Fruit fly (Drosophila melanogaster) whole organism, embryonic: Measurements from ENCODE around the gene Hip14.

Source experiments
- Adf1 ChIP-seq: fragments of 200-800 bp; sonication (Bioruptor generic); IDR thresholded peaks from 2 replicates; pipeline ENCODE4 v1.3.6; 2022; ENCODE audit warnings: missing biosample characterization, missing genetic modification characterization
- BEAF-32 ChIP-seq: fragments of 200-800 bp; sonication (Bioruptor generic); optimal IDR thresholded peaks from 3 replicates; lab custom pipeline; 2017; ENCODE audit warnings: missing biosample characterization, missing genetic modification characterization, mild to moderate bottlenecking, moderate library complexity, missing genetic modification reagents
- CG10274 ChIP-seq: fragments of 200-800 bp; sonication (Bioruptor generic); optimal IDR thresholded peaks from 3 replicates; lab custom pipeline; 2017; ENCODE audit warnings: missing biosample characterization, mild to moderate bottlenecking, missing genetic modification characterization
- CG12071 ChIP-seq: fragments of 200-800 bp; sonication (Bioruptor generic); optimal IDR thresholded peaks from 3 replicates; lab custom pipeline; 2018; ENCODE audit warnings: missing biosample characterization, mild to moderate bottlenecking, missing genetic modification characterization
- CG1603 ChIP-seq: fragments of 200-800 bp; sonication (Bioruptor generic); optimal IDR thresholded peaks from 2 replicates; lab custom pipeline; 2019; ENCODE audit warnings: missing biosample characterization, mild to moderate bottlenecking, missing genetic modification characterization, moderate library complexity
- CG16779 ChIP-seq: fragments of 200-800 bp; sonication (Bioruptor generic); IDR thresholded peaks from 2 replicates; pipeline ENCODE4 v1.3.6; 2022; ENCODE audit warnings: missing biosample characterization, missing genetic modification characterization
- CG16815 ChIP-seq: fragments of 200-800 bp; sonication (Bioruptor generic); optimal IDR thresholded peaks from 3 replicates; lab custom pipeline; 2017; ENCODE audit warnings: missing biosample characterization, mild to moderate bottlenecking, missing genetic modification characterization
- CG2116 ChIP-seq: fragments of 200-800 bp; sonication (Bioruptor generic); optimal IDR thresholded peaks from 3 replicates; lab custom pipeline; 2018; ENCODE audit warnings: missing biosample characterization, mild to moderate bottlenecking, missing genetic modification characterization
- CG4328 ChIP-seq: fragments of 200-800 bp; sonication (Bioruptor generic); optimal IDR thresholded peaks from 3 replicates; lab custom pipeline; 2017; ENCODE audit warnings: missing biosample characterization, missing genetic modification reagents, missing genetic modification characterization
- CG6272 ChIP-seq: fragments of 200-800 bp; sonication (Bioruptor generic); IDR thresholded peaks from 2 replicates; pipeline ENCODE4 v1.3.6; 2022; ENCODE audit warnings: missing biosample characterization, missing genetic modification characterization
- CG7928 ChIP-seq: fragments of 200-800 bp; sonication (Bioruptor generic); optimal IDR thresholded peaks from 2 replicates; lab custom pipeline; 2017; ENCODE audit warnings: missing biosample characterization, mild to moderate bottlenecking, missing genetic modification characterization
- CG7963 ChIP-seq: fragments of 200-800 bp; sonication (Bioruptor generic); IDR thresholded peaks from 3 replicates; pipeline ENCODE4 v1.3.6; 2022; ENCODE audit warnings: missing biosample characterization, missing genetic modification characterization; ENCODE audit not compliant: partially characterized antibody
- CoRest ChIP-seq: fragments of 200-800 bp; sonication (Bioruptor generic); optimal IDR thresholded peaks from 3 replicates; lab custom pipeline; 2018; ENCODE audit warnings: missing biosample characterization, mild to moderate bottlenecking, missing genetic modification characterization, moderate library complexity
- Dbx ChIP-seq: fragments of 200-800 bp; sonication (Bioruptor generic); IDR thresholded peaks from 3 replicates; pipeline ENCODE4 v1.3.6; 2022; ENCODE audit warnings: missing biosample characterization, missing genetic modification characterization
- Dfd ChIP-seq, 2 experiments: fragments of >200 bp; optimal IDR thresholded peaks; 2 replicates each; lab custom pipeline; 2017; ENCODE audit warnings: missing biosample characterization in 2 of 2, missing genetic modification characterization in 2 of 2
- Doc3 ChIP-seq: fragments of 200-800 bp; sonication (Bioruptor generic); IDR thresholded peaks from 3 replicates; pipeline ENCODE4 v1.3.6; 2022; ENCODE audit warnings: missing biosample characterization, missing genetic modification characterization; ENCODE audit not compliant: partially characterized antibody
- Ets97D ChIP-seq: fragments of 200-800 bp; sonication (Bioruptor generic); optimal IDR thresholded peaks from 3 replicates; lab custom pipeline; 2016; ENCODE audit warnings: missing biosample characterization, missing genetic modification characterization
- HHEX ChIP-seq: fragments of 200-800 bp; sonication (Bioruptor generic); optimal IDR thresholded peaks from 3 replicates; lab custom pipeline; 2017; ENCODE audit warnings: missing biosample characterization, mild to moderate bottlenecking, missing genetic modification characterization, missing genetic modification reagents
- Hand ChIP-seq: fragments of 200-800 bp; sonication (Bioruptor generic); optimal IDR thresholded peaks from 2 replicates; lab custom pipeline; 2017; ENCODE audit warnings: mild to moderate bottlenecking, missing biosample characterization, missing genetic modification reagents, missing genetic modification characterization
- Hr39 ChIP-seq: fragments of >200 bp; optimal IDR thresholded peaks from 2 replicates; lab custom pipeline; 2017
- Kr ChIP-seq: fragments of 200-800 bp; sonication (Bioruptor generic); optimal IDR thresholded peaks from 2 replicates; lab custom pipeline; 2017; ENCODE audit warnings: missing biosample characterization, mild to moderate bottlenecking, missing genetic modification characterization
- Mes4 ChIP-seq: fragments of 200-800 bp; sonication (Bioruptor generic); optimal IDR thresholded peaks from 2 replicates; lab custom pipeline; 2016; ENCODE audit warnings: missing biosample characterization, missing genetic modification characterization
- Spps ChIP-seq: fragments of 200-800 bp; sonication (Bioruptor generic); optimal IDR thresholded peaks from 2 replicates; lab custom pipeline; 2018; ENCODE audit warnings: missing biosample characterization, mild to moderate bottlenecking, missing genetic modification characterization
- Ssrp ChIP-seq: fragments of 200-800 bp; sonication (Bioruptor generic); optimal IDR thresholded peaks from 2 replicates; lab custom pipeline; 2018; ENCODE audit warnings: missing biosample characterization, mild to moderate bottlenecking, missing genetic modification characterization, moderate library complexity
- Xbp1 ChIP-seq: fragments of 200-800 bp; sonication (Bioruptor generic); optimal IDR thresholded peaks from 3 replicates; lab custom pipeline; 2016; ENCODE audit warnings: missing biosample characterization, mild to moderate bottlenecking, missing genetic modification characterization
- bsh ChIP-seq, 2 experiments: fragments of 200-800 bp; sonication (Bioruptor generic); optimal IDR thresholded peaks; 2 replicates each; lab custom pipeline; 2017 to 2018; ENCODE audit warnings: mild to moderate bottlenecking in 2 of 2, missing biosample characterization in 2 of 2, missing genetic modification characterization in 2 of 2, moderate library complexity in 1 of 2
- btn ChIP-seq: fragments of 200-800 bp; sonication (Bioruptor generic); optimal IDR thresholded peaks from 2 replicates; lab custom pipeline; 2016; ENCODE audit warnings: missing biosample characterization, missing genetic modification characterization
- cas ChIP-seq: fragments of 200-800 bp; sonication (Bioruptor generic); IDR thresholded peaks from 2 replicates; pipeline ENCODE4 v1.3.6; 2022; ENCODE audit warnings: missing biosample characterization, missing genetic modification characterization
- chinmo ChIP-seq: fragments of 200-800 bp; sonication (Bioruptor generic); IDR thresholded peaks from 4 replicates; pipeline ENCODE4 v1.3.6; 2022; ENCODE audit warnings: missing biosample characterization, missing genetic modification characterization; ENCODE audit not compliant: partially characterized antibody
- fd3F ChIP-seq: fragments of 200-800 bp; sonication (Bioruptor generic); optimal IDR thresholded peaks from 2 replicates; lab custom pipeline; 2018; ENCODE audit warnings: missing biosample characterization, mild to moderate bottlenecking, missing genetic modification characterization, moderate library complexity
- fd96Cb ChIP-seq: fragments of 200-800 bp; sonication (Bioruptor generic); optimal IDR thresholded peaks from 2 replicates; lab custom pipeline; 2018; ENCODE audit warnings: missing biosample characterization, mild to moderate bottlenecking, missing genetic modification characterization, moderate library complexity
- ftz-f1 ChIP-seq: fragments of 200-800 bp; sonication (Bioruptor generic); optimal IDR thresholded peaks from 2 replicates; lab custom pipeline; 2016; ENCODE audit warnings: missing biosample characterization, missing genetic modification characterization
- gsb-n ChIP-seq: fragments of 200-800 bp; sonication (Bioruptor generic); optimal IDR thresholded peaks from 3 replicates; lab custom pipeline; 2018; ENCODE audit warnings: missing biosample characterization, mild to moderate bottlenecking, missing genetic modification characterization
- kni ChIP-seq: fragments of 200-800 bp; sonication (Bioruptor generic); optimal IDR thresholded peaks from 3 replicates; lab custom pipeline; 2017; ENCODE audit warnings: mild to moderate bottlenecking, missing biosample characterization, missing genetic modification reagents, missing genetic modification characterization
- knrl ChIP-seq: fragments of 200-800 bp; sonication (Bioruptor generic); IDR thresholded peaks from 3 replicates; pipeline ENCODE4 v1.3.6; 2022; ENCODE audit warnings: missing biosample characterization, missing genetic modification characterization; ENCODE audit not compliant: partially characterized antibody
- mld ChIP-seq: fragments of 200-800 bp; sonication (Bioruptor generic); IDR thresholded peaks from 3 replicates; pipeline ENCODE4 v1.3.6; 2022; ENCODE audit warnings: missing biosample characterization, missing genetic modification characterization; ENCODE audit not compliant: partially characterized antibody
- pb ChIP-seq: fragments of 200-800 bp; sonication (Bioruptor generic); optimal IDR thresholded peaks from 3 replicates; lab custom pipeline; 2016; ENCODE audit warnings: missing biosample characterization, missing genetic modification characterization
- pho ChIP-seq: fragments of 200-800 bp; sonication (Bioruptor generic); optimal IDR thresholded peaks from 2 replicates; lab custom pipeline; 2016; ENCODE audit warnings: missing biosample characterization, missing genetic modification characterization
- ranshi ChIP-seq: fragments of 200-800 bp; sonication (Bioruptor generic); IDR thresholded peaks from 2 replicates; pipeline ENCODE4 v1.3.6; 2022; ENCODE audit warnings: missing biosample characterization, missing genetic modification characterization
- run ChIP-seq: fragments of 200-800 bp; sonication (Bioruptor generic); optimal IDR thresholded peaks from 3 replicates; lab custom pipeline; 2018; ENCODE audit warnings: missing biosample characterization, mild to moderate bottlenecking, missing genetic modification characterization
- sim ChIP-seq: fragments of 200-800 bp; sonication (Bioruptor generic); IDR thresholded peaks from 2 replicates; pipeline ENCODE4 v1.3.6; 2022; ENCODE audit warnings: missing biosample characterization, missing genetic modification characterization
- sima ChIP-seq: fragments of 200-800 bp; sonication (Bioruptor generic); optimal IDR thresholded peaks from 2 replicates; lab custom pipeline; 2016; ENCODE audit warnings: missing biosample characterization, missing genetic modification characterization
- ssp ChIP-seq: fragments of 200-800 bp; sonication (Bioruptor generic); IDR thresholded peaks from 2 replicates; pipeline ENCODE4 v1.3.6; 2022; ENCODE audit warnings: missing biosample characterization, missing genetic modification characterization
- tgo ChIP-seq: fragments of 200-800 bp; sonication (Bioruptor generic); IDR thresholded peaks from 3 replicates; pipeline ENCODE4 v1.3.6; 2022; ENCODE audit warnings: missing biosample characterization, missing genetic modification characterization
- tll ChIP-seq, 2 experiments: fragments of 200-800 bp in 1 of 2; fragments of >200 bp in 1 of 2; sonication (Bioruptor generic) in 1 of 2; optimal IDR thresholded peaks; 2 replicates each; lab custom pipeline; 2017 to 2019; ENCODE audit warnings: missing biosample characterization in 2 of 2, missing genetic modification characterization in 2 of 2, mild to moderate bottlenecking in 1 of 2, moderate library complexity in 1 of 2
- toy ChIP-seq: fragments of 200-800 bp; sonication (Bioruptor generic); IDR thresholded peaks from 2 replicates; pipeline ENCODE4 v1.3.6; 2022; ENCODE audit warnings: missing biosample characterization, missing genetic modification characterization
- trem ChIP-seq: fragments of 200-800 bp; optimal IDR thresholded peaks from 3 replicates; lab custom pipeline; 2019; ENCODE audit warnings: missing biosample characterization, mild to moderate bottlenecking, missing genetic modification characterization, moderate library complexity
- vvl ChIP-seq: fragments of 200-800 bp; sonication (Bioruptor generic); IDR thresholded peaks from 2 replicates; pipeline ENCODE4 v1.3.6; 2022; ENCODE audit warnings: missing biosample characterization, missing genetic modification characterization
- wor ChIP-seq: fragments of 200-800 bp; sonication (Bioruptor generic); IDR thresholded peaks from 2 replicates; pipeline ENCODE4 v1.3.6; 2022; ENCODE audit warnings: missing biosample characterization, missing genetic modification characterization
- zf30C ChIP-seq: fragments of 200-800 bp; sonication (Bioruptor generic); optimal IDR thresholded peaks from 3 replicates; lab custom pipeline; 2018; ENCODE audit warnings: missing biosample characterization, mild to moderate bottlenecking, missing genetic modification characterization

Hip14 gene

DNA sequence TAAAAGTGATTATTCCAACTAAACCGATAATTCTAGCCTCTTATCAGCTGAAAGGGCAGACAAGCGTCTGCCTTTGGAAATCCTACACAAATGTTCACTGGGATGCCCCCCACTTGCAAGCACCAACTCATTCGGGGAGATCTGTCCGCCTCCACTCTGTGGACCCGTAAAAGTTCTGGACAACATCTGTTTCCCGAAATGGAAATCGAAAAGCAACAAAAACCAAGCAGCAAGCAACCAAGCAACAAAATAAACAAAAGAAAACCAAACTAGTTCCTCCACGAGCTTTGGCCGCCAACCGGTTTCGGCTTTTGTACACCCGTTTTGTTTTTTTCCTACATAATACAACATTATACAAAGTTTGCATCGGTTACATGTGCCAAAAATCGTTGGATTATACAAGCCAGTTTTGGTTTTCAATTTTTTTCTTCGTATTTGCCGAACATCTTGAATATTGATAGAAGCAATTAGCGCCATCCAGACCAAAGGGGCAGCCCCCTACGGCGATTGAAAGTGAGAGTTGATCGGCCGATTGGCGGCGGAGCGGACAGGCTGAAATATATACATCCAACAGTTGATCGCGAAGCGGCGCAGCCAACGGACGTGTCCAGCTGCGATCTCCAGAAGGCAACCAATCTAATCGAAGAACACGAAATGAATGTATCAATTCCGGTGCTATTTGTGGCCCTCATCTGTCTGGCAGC lies 29.3 kb upstream of the Hip14 start, which contains the start of gene CG17032 (continued):
- TF ChIP-seq CG16815 (GFP tag; lab: Kevin White, UChicago) (no peak), CoRest (no peak), sim (GFP tag; lab: Robert Waterston, UW) (no peak), zf30C (GFP tag; lab: Kevin White, UChicago) (no peak), Kr (GFP tag; lab: Kevin White, UChicago) (no peak), Dbx (no peak), Spps (tag; lab: Kevin White, UChicago) (peak; percentile 2), fd3F (no peak), CG1603 (tag; lab: Kevin White, UChicago) (no peak), Mes4 (GFP tag; lab: Kevin White, UChicago) (no peak), gsb-n (tag; lab: Kevin White, UChicago) (no peak), CG6272 (no peak), mld (GFP tag; lab: Robert Waterston, UW) (no peak), trem (no peak), Dfd (GFP tag; optimal IDR thresholded peaks at IDR 0.05; lab: Kevin White, UChicago) (no peak), CG12071 (no peak), Xbp1 (GFP tag; lab: Kevin White, UChicago) (no peak), cas (GFP tag; lab: Robert Waterston, UW) (no peak), CG7963 (GFP tag; lab: Robert Waterston, UW) (no peak), Adf1 (GFP tag; lab: Robert Waterston, UW) (peak; percentile 57; the same call in 1 of the 2 replicates), HHEX (GFP tag; lab: Kevin White, UChicago) (no peak), vvl (GFP tag; lab: Robert Waterston, UW) (peak; percentile 75), pho (GFP tag; lab: Kevin White, UChicago) (no peak), toy (GFP tag; lab: Robert Waterston, UW) (no peak), pb (GFP tag; lab: Kevin White, UChicago) (no peak), tgo (GFP tag; lab: Robert Waterston, UW) (no peak), CG7928 (GFP tag; lab: Kevin White, UChicago) (no peak), Doc3 (GFP tag; lab: Robert Waterston, UW) (no peak), tll (GFP tag; optimal IDR thresholded peaks at IDR 0.05; lab: Kevin White, UChicago) (no peak), ssp (GFP tag; lab: Robert Waterston, UW) (no peak), kni (peak; percentile 75), chinmo (GFP tag; lab: Robert Waterston, UW) (peak; percentile 65; the same call in 1 of the 4 replicates), Hr39 (lab: Kevin White, UChicago) (no peak), CG2116 (GFP tag; lab: Kevin White, UChicago) (no peak), CG16779 (GFP tag; lab: Robert Waterston, UW) (no peak), ranshi (GFP tag; lab: Robert Waterston, UW) (no peak), Ssrp (tag; lab: Kevin White, UChicago) (no peak), knrl (GFP tag; lab: Robert Waterston, UW) (no peak), sima (no peak), CG4328 (GFP tag; lab: Kevin White, UChicago) (no peak), ftz-f1 (GFP tag; lab: Kevin White, UChicago) (peak; percentile 2), wor (GFP tag; lab: Robert Waterston, UW) (no peak), Ets97D (no peak), BEAF-32 (GFP tag; lab: Kevin White, UChicago) (no peak), bsh (GFP tag; optimal IDR thresholded peaks at IDR 0.05; lab: Kevin White, UChicago) (peak in 1 of 2 experiments; percentile 30), Hand (GFP tag; lab: Kevin White, UChicago) (no peak), CG10274 (GFP tag; lab: Kevin White, UChicago) (no peak), fd96Cb (tag; lab: Kevin White, UChicago) (no peak), run (tag; lab: Kevin White, UChicago) (no peak), btn (GFP tag; lab: Kevin White, UChicago) (no peak)
